Worm (Caenorhabditis elegans) whole organism, L4 larva: ENCODE data around the gene rde-8.

Source experiments
- D1046.2 ChIP-seq: fragments of 200-800 bp; sonication (Bioruptor generic); IDR thresholded peaks from 2 replicates; pipeline ENCODE4 v1.3.6; 2022; ENCODE audit warnings: missing genetic modification characterization, missing compliant biosample characterization
- F37D6.2 ChIP-seq: sonication (generic microtip); optimal IDR thresholded peaks from 2 replicates; lab custom pipeline; 2016; ENCODE audit warnings: mild to moderate bottlenecking, missing genetic modification characterization, missing compliant biosample characterization
- F44E2.7 ChIP-seq: fragments of 200-800 bp; sonication (Bioruptor generic); IDR thresholded peaks from 2 replicates; pipeline ENCODE4 v2.1.2; 2022; ENCODE audit warnings: missing genetic modification characterization, missing compliant biosample characterization
- R02D3.7 ChIP-seq: fragments of 150-350 bp; sonication (generic microtip); optimal IDR thresholded peaks from 3 replicates; lab custom pipeline; 2014; ENCODE audit warnings: missing biosample characterization, missing genetic modification characterization
- T20F7.1 ChIP-seq: fragments of 200-800 bp; sonication (Bioruptor generic); optimal IDR thresholded peaks from 2 replicates; lab custom pipeline; 2018; ENCODE audit warnings: mild to moderate bottlenecking, missing genetic modification characterization, missing compliant biosample characterization
- ama-1 ChIP-seq: fragments of 150-350 bp; optimal IDR thresholded peaks from 2 replicates; lab custom pipeline; 2014; ENCODE audit warnings: inconsistent platforms, mixed read lengths
- arid-1 ChIP-seq: fragments of 200-800 bp; sonication (Bioruptor generic); conservative IDR thresholded peaks from 2 replicates; pipeline ENCODE4 v1.3.6; 2022; ENCODE audit warnings: missing genetic modification reagents, missing genetic modification characterization, missing compliant biosample characterization
- ceh-20 ChIP-seq: fragments of 200-800 bp; sonication (Bioruptor generic); IDR thresholded peaks from 2 replicates; pipeline ENCODE4 v1.3.6; 2022; ENCODE audit warnings: missing genetic modification reagents, missing genetic modification characterization, missing compliant biosample characterization
- ceh-28 ChIP-seq: fragments of 150-350 bp; optimal IDR thresholded peaks from 2 replicates; lab custom pipeline; 2014; ENCODE audit warnings: missing biosample characterization, missing genetic modification reagents, missing genetic modification characterization
- ceh-32 ChIP-seq: sonication (generic microtip); optimal IDR thresholded peaks from 2 replicates; lab custom pipeline; 2016; ENCODE audit warnings: mild to moderate bottlenecking, missing genetic modification characterization, missing compliant biosample characterization; ENCODE audit not compliant: poor library complexity
- cey-2 ChIP-seq: sonication (generic microtip); optimal IDR thresholded peaks from 3 replicates; lab custom pipeline; 2017; ENCODE audit warnings: missing genetic modification characterization, mild to moderate bottlenecking, missing compliant biosample characterization, antibody characterized with exemption, borderline replicate concordance; ENCODE audit not compliant: insufficient read depth
- daf-8 ChIP-seq: fragments of 200-800 bp; sonication (Bioruptor generic); IDR thresholded peaks from 2 replicates; pipeline ENCODE4 v1.3.6; 2022; ENCODE audit warnings: missing genetic modification characterization, missing compliant biosample characterization
- dmd-6 ChIP-seq: fragments of 200-800 bp; sonication (Bioruptor generic); IDR thresholded peaks from 2 replicates; pipeline ENCODE4 v1.3.6; 2022; ENCODE audit warnings: missing genetic modification reagents, missing genetic modification characterization, missing compliant biosample characterization
- dpl-1 ChIP-seq: fragments of 150-350 bp; optimal IDR thresholded peaks from 2 replicates; lab custom pipeline; 2014; ENCODE audit warnings: missing biosample characterization, missing genetic modification reagents, missing genetic modification characterization
- duxl-1 ChIP-seq: sonication (generic microtip); optimal IDR thresholded peaks from 2 replicates; lab custom pipeline; 2016; ENCODE audit warnings: mild to moderate bottlenecking, missing genetic modification characterization, moderate library complexity, missing compliant biosample characterization; ENCODE audit not compliant: poor library complexity
- gei-8 ChIP-seq: fragments of 200-800 bp; sonication (Bioruptor generic); optimal IDR thresholded peaks from 2 replicates; lab custom pipeline; 2018; ENCODE audit warnings: mild to moderate bottlenecking, missing genetic modification characterization, missing compliant biosample characterization
- hif-1 ChIP-seq, 2 experiments: sonication (generic microtip); optimal IDR thresholded peaks; 2 replicates each; lab custom pipeline; 2016 to 2017; ENCODE audit warnings: missing compliant biosample characterization in 2 of 2, missing genetic modification characterization in 2 of 2, missing genetic modification reagents in 2 of 2, missing genotype in 2 of 2, mild to moderate bottlenecking in 1 of 2
- lin-13 ChIP-seq: fragments of 150-350 bp; optimal IDR thresholded peaks from 2 replicates; lab custom pipeline; 2014; ENCODE audit warnings: missing biosample characterization, missing genetic modification reagents, missing genetic modification characterization
- lin-15B ChIP-seq: fragments of 150-350 bp; sonication (generic microtip); optimal IDR thresholded peaks from 3 replicates; lab custom pipeline; 2014; ENCODE audit warnings: missing biosample characterization, missing genetic modification characterization
- lin-39 ChIP-seq: fragments of 150-350 bp; optimal IDR thresholded peaks from 2 replicates; lab custom pipeline; 2014; ENCODE audit warnings: missing biosample characterization, missing genetic modification reagents, missing genetic modification characterization
- lsy-2 ChIP-seq, 2 experiments: fragments of 150-350 bp in 1 of 2; sonication (generic microtip) in 1 of 2; optimal IDR thresholded peaks; 2 replicates each; lab custom pipeline; 2014 to 2017; ENCODE audit warnings: missing biosample characterization in 2 of 2, missing genetic modification characterization in 2 of 2
- madf-5 ChIP-seq, 2 experiments: fragments of 200-800 bp; sonication (Bioruptor generic); IDR thresholded peaks; 2 replicates each; pipeline ENCODE4 v1.3.6; 2022; ENCODE audit warnings: missing compliant biosample characterization in 2 of 2, missing genetic modification characterization in 2 of 2
- mdl-1 ChIP-seq, 2 experiments: fragments of 150-350 bp in 1 of 2; sonication (generic microtip) in 1 of 2; optimal IDR thresholded peaks; 2 replicates each; lab custom pipeline; 2014 to 2017; ENCODE audit warnings: missing biosample characterization in 2 of 2, missing genetic modification characterization in 2 of 2
- mdt-29 ChIP-seq: fragments of 200-800 bp; sonication (Bioruptor generic); IDR thresholded peaks from 2 replicates; pipeline ENCODE4 v1.3.6; 2022; ENCODE audit warnings: missing genetic modification reagents, missing genetic modification characterization, missing compliant biosample characterization
- mes-2 ChIP-seq: sonication (generic microtip); optimal IDR thresholded peaks from 2 replicates; lab custom pipeline; 2016; ENCODE audit warnings: missing genotype, mild to moderate bottlenecking, missing genetic modification characterization, missing compliant biosample characterization; ENCODE audit not compliant: poor library complexity, severe bottlenecking
- mxl-2 ChIP-seq: fragments of 200-800 bp; sonication (Bioruptor generic); conservative IDR thresholded peaks from 2 replicates; pipeline ENCODE4 v1.3.6; 2022; ENCODE audit warnings: missing genetic modification reagents, missing genetic modification characterization, missing compliant biosample characterization
- mxl-3 ChIP-seq: fragments of 200-800 bp; sonication (Bioruptor generic); optimal IDR thresholded peaks from 2 replicates; lab custom pipeline; 2018; ENCODE audit warnings: mild to moderate bottlenecking, missing genetic modification characterization, missing compliant biosample characterization
- nhr-10 ChIP-seq: fragments of 150-350 bp; optimal IDR thresholded peaks from 2 replicates; lab custom pipeline; 2014; ENCODE audit warnings: missing biosample characterization, missing genetic modification characterization
- nhr-102 ChIP-seq: sonication (generic microtip); optimal IDR thresholded peaks from 2 replicates; lab custom pipeline; 2016; ENCODE audit warnings: mild to moderate bottlenecking, missing genetic modification characterization, moderate library complexity, missing compliant biosample characterization
- nhr-11 ChIP-seq: fragments of 150-350 bp; optimal IDR thresholded peaks from 2 replicates; lab custom pipeline; 2014; ENCODE audit warnings: missing biosample characterization, missing genetic modification characterization
- nhr-111 ChIP-seq: fragments of 200-800 bp; sonication (Bioruptor generic); optimal IDR thresholded peaks from 2 replicates; lab custom pipeline; 2018; ENCODE audit warnings: mild to moderate bottlenecking, missing genetic modification characterization, missing compliant biosample characterization
- nhr-237 ChIP-seq: sonication (generic microtip); optimal IDR thresholded peaks from 2 replicates; lab custom pipeline; 2017; ENCODE audit warnings: missing biosample characterization, missing genetic modification characterization
- nhr-25 ChIP-seq: sonication (generic microtip); optimal IDR thresholded peaks from 2 replicates; lab custom pipeline; 2017; ENCODE audit warnings: missing genetic modification characterization, mild to moderate bottlenecking, missing compliant biosample characterization, antibody characterized with exemption, moderate library complexity, borderline replicate concordance; ENCODE audit not compliant: insufficient read depth
- nhr-48 ChIP-seq: sonication (generic microtip); optimal IDR thresholded peaks from 2 replicates; lab custom pipeline; 2016; ENCODE audit warnings: mild to moderate bottlenecking, missing genetic modification characterization, missing compliant biosample characterization
- nhr-6 ChIP-seq: fragments of 150-350 bp; optimal IDR thresholded peaks from 2 replicates; lab custom pipeline; 2014; ENCODE audit warnings: missing biosample characterization, missing genetic modification characterization
- nhr-76 ChIP-seq: fragments of 150-350 bp; optimal IDR thresholded peaks from 2 replicates; lab custom pipeline; 2014; ENCODE audit warnings: missing biosample characterization, missing genetic modification characterization
- pha-4 ChIP-seq, 2 experiments: fragments of 150-350 bp in 1 of 2; fragments of 200-800 bp in 1 of 2; sonication (Bioruptor generic) in 1 of 2; IDR thresholded peaks in 1 of 2; optimal IDR thresholded peaks in 1 of 2; 2 replicates each; pipeline versions ENCODE4 v1.3.6 to Lab custom; 2014 to 2022; ENCODE audit warnings: missing genetic modification characterization in 2 of 2, missing genetic modification reagents in 2 of 2, missing biosample characterization in 1 of 2, missing compliant biosample characterization in 1 of 2
- php-3 ChIP-seq: fragments of 200-800 bp; sonication (Bioruptor generic); IDR thresholded peaks from 2 replicates; pipeline ENCODE4 v1.3.6; 2022; ENCODE audit warnings: missing genetic modification reagents, missing genetic modification characterization, missing compliant biosample characterization
- saeg-2 ChIP-seq: fragments of 200-800 bp; sonication (Bioruptor generic); IDR thresholded peaks from 2 replicates; pipeline ENCODE4 v1.3.6; 2022; ENCODE audit warnings: missing genetic modification reagents, missing genetic modification characterization, missing compliant biosample characterization
- skn-1 ChIP-seq: fragments of 150-350 bp; optimal IDR thresholded peaks from 2 replicates; lab custom pipeline; 2014; ENCODE audit warnings: missing biosample characterization, missing genetic modification characterization
- spr-3 ChIP-seq: fragments of 200-800 bp; sonication (Bioruptor generic); optimal IDR thresholded peaks from 2 replicates; lab custom pipeline; 2018; ENCODE audit warnings: mild to moderate bottlenecking, missing genetic modification characterization, missing compliant biosample characterization
- tag-97 ChIP-seq: fragments of 200-800 bp; sonication (Bioruptor generic); IDR thresholded peaks from 2 replicates; pipeline ENCODE4 v1.3.6; 2022; ENCODE audit warnings: missing genetic modification characterization, missing compliant biosample characterization
- unc-130 ChIP-seq: sonication (generic microtip); optimal IDR thresholded peaks from 2 replicates; lab custom pipeline; 2016; ENCODE audit warnings: missing genetic modification reagents, missing genetic modification characterization, missing compliant biosample characterization
- unc-39 ChIP-seq: sonication (generic microtip); optimal IDR thresholded peaks from 2 replicates; lab custom pipeline; 2017; ENCODE audit warnings: missing biosample characterization, missing genetic modification characterization
- unc-62 ChIP-seq, 3 experiments: fragments of 150-350 bp in 1 of 3; sonication (generic microtip); optimal IDR thresholded peaks in 2 of 3; peaks in 1 of 3; 1 replicate in 1 of 3; 2 replicates in 2 of 3; lab custom pipeline; 2014 to 2017; ENCODE audit warnings: missing biosample characterization in 3 of 3, missing genetic modification characterization in 3 of 3, missing genetic modification reagents in 3 of 3, missing genotype in 1 of 3
- zfp-2 ChIP-seq: sonication (generic microtip); optimal IDR thresholded peaks from 2 replicates; lab custom pipeline; 2016; ENCODE audit warnings: mild to moderate bottlenecking, missing genetic modification characterization, missing compliant biosample characterization
- ztf-11 ChIP-seq: fragments of 150-350 bp; optimal IDR thresholded peaks from 2 replicates; lab custom pipeline; 2014; ENCODE audit warnings: missing biosample characterization, missing genetic modification characterization
- ztf-7 ChIP-seq: fragments of 150-350 bp; optimal IDR thresholded peaks from 2 replicates; lab custom pipeline; 2014; ENCODE audit warnings: missing biosample characterization, missing genetic modification characterization

Gene rde-8

DNA sequence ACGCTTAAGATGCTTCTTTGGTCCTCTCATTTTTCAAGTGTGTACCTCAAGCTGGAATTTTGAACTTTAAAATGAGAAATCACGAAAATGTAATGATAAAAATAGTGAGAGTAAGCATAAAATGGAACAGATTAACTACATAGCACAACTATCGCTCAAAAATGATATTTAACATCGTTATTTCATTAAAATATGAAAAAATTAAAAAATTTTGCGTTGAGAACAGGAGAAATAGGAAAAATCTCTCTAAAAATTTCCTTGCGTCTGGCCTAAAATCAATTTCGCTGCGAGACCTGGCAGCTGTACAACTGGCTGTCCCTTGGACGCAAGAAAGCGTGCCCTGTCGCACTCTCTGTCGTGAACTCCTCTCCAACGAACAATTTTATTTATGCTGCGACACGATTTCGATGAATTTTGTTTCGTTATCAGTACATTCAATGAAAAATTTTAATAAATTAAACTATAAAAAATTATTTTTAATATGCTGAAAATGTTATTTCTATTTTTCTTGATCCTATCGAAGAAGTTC lies 18.4 kb downstream of the rde-8 start, which contains the start of gene rps-4 (continued):
- TF ChIP-seq lin-39 (tag; lab: Kevin White, UChicago) (no peak), arid-1 (GFP tag; lab: Robert Waterston, UW) (peak; percentile 58; the same call in 1 of the 2 replicates), hif-1 (tag; optimal IDR thresholded peaks at IDR 0.05; lab: Kevin White, UChicago) (peak in 1 of 2 experiments; percentile 67), zfp-2 (tag; lab: Kevin White, UChicago) (peak; percentile 51), daf-8 (no peak), unc-130 (GFP tag; lab: Kevin White, UChicago) (peak; percentile 42), D1046.2 (GFP tag; lab: Robert Waterston, UW) (0 out of 2 replicates have a peak, but pooled peaks have one; percentile 36), php-3 (0 out of 2 replicates have a peak, but pooled peaks have one; percentile 42), gei-8 (GFP tag; lab: Kevin White, UChicago) (no peak), ama-1 (lab: Kevin White, UChicago) (peak; percentile 43), nhr-237 (tag; lab: Kevin White, UChicago) (no peak), mes-2 (tag; lab: Kevin White, UChicago) (peak; percentile 93), lsy-2 (tag; optimal IDR thresholded peaks at IDR 0.05; lab: Kevin White, UChicago) (peak in 1 of 2 experiments; percentile 93), madf-5 (GFP tag; IDR thresholded peaks at IDR 0.05; lab: Robert Waterston, UW) (no peak), saeg-2 (GFP tag; lab: Robert Waterston, UW) (no peak), pha-4 (GFP tag; IDR thresholded peaks at IDR 0.05; lab: Robert Waterston, UW) (peak; percentile 68), pha-4 (tag; optimal IDR thresholded peaks at IDR 0.05; lab: Kevin White, UChicago) (peak; percentile 62), nhr-102 (tag; lab: Kevin White, UChicago) (peak; percentile 61), F37D6.2 (tag; lab: Kevin White, UChicago) (peak; percentile 59), nhr-48 (tag; lab: Kevin White, UChicago) (peak; percentile 53), dpl-1 (GFP tag; lab: Kevin White, UChicago) (peak; percentile 87), mdl-1 (tag; optimal IDR thresholded peaks at IDR 0.05; lab: Kevin White, UChicago) (peak in 1 of 2 experiments; percentile 57), mxl-3 (GFP tag; lab: Kevin White, UChicago) (peak; percentile 44), duxl-1 (tag; lab: Kevin White, UChicago) (no peak), ceh-32 (tag; lab: Kevin White, UChicago) (no peak), mdt-29 (GFP tag; lab: Robert Waterston, UW) (peak; percentile 66), ztf-11 (tag; lab: Kevin White, UChicago) (no peak), mxl-2 (GFP tag; lab: Robert Waterston, UW) (no peak), F44E2.7 (no peak), cey-2 (no peak), unc-62 (GFP tag; optimal IDR thresholded peaks at IDR 0.05 in 1 of 2; lab: Kevin White, UChicago) (peak in 1 of 2 experiments; percentile 41), unc-62 (tag; optimal IDR thresholded peaks at IDR 0.05; lab: Kevin White, UChicago) (no peak), nhr-111 (GFP tag; lab: Kevin White, UChicago) (no peak), nhr-25 (peak; percentile 43), dmd-6 (GFP tag; lab: Robert Waterston, UW) (peak; percentile 83), spr-3 (GFP tag; lab: Kevin White, UChicago) (no peak), skn-1 (tag; lab: Kevin White, UChicago) (no peak), ceh-20 (GFP tag; lab: Robert Waterston, UW) (peak; percentile 79), nhr-76 (tag; lab: Kevin White, UChicago) (no peak), lin-15B (peak; percentile 74), tag-97 (GFP tag; lab: Robert Waterston, UW) (no peak), lin-13 (GFP tag; lab: Kevin White, UChicago) (peak; percentile 65), nhr-6 (tag; lab: Kevin White, UChicago) (peak; percentile 85), ztf-7 (tag; lab: Kevin White, UChicago) (no peak), T20F7.1 (GFP tag; lab: Kevin White, UChicago) (peak; percentile 87), nhr-11 (tag; lab: Kevin White, UChicago) (peak; percentile 81), unc-39 (tag; lab: Kevin White, UChicago) (no peak), R02D3.7 (tag; lab: Kevin White, UChicago) (no peak), nhr-10 (tag; lab: Kevin White, UChicago) (no peak), ceh-28 (no peak)
